Worm (Caenorhabditis elegans) whole organism, L2 larva: ENCODE data around the gene C49C3.15.
A peak's percentile ranks its signal among the peaks of the same experiment; 100 is the strongest.

Experiments used
- C34F6.9 ChIP-seq: fragments of 150-350 bp; optimal IDR thresholded peaks from 2 replicates; lab custom pipeline; 2014; ENCODE audit warnings: missing biosample characterization, missing genetic modification characterization
- F13H6.1 ChIP-seq: sonication (generic microtip); optimal IDR thresholded peaks from 2 replicates; lab custom pipeline; 2016; ENCODE audit warnings: missing genetic modification characterization, missing compliant biosample characterization
- ZK546.5 ChIP-seq: sonication (generic microtip); optimal IDR thresholded peaks from 2 replicates; lab custom pipeline; 2017; ENCODE audit warnings: missing biosample characterization, missing genetic modification characterization
- alr-1 ChIP-seq: fragments of 150-350 bp; optimal IDR thresholded peaks from 2 replicates; lab custom pipeline; 2014; ENCODE audit warnings: missing biosample characterization, missing genetic modification characterization
- aly-2 ChIP-seq: fragments of 150-350 bp; optimal IDR thresholded peaks from 2 replicates; lab custom pipeline; 2014; ENCODE audit warnings: missing biosample characterization, missing genetic modification characterization
- ama-1 ChIP-seq: fragments of 150-350 bp; optimal IDR thresholded peaks from 2 replicates; lab custom pipeline; 2018; ENCODE audit warnings: inconsistent platforms
- blmp-1 ChIP-seq: sonication (generic microtip); optimal IDR thresholded peaks from 2 replicates; lab custom pipeline; 2017; ENCODE audit warnings: missing genetic modification characterization, mild to moderate bottlenecking, missing compliant biosample characterization, antibody characterized with exemption, moderate library complexity; ENCODE audit not compliant: insufficient read depth
- ceh-16 ChIP-seq: fragments of 150-350 bp; optimal IDR thresholded peaks from 2 replicates; lab custom pipeline; 2014; ENCODE audit warnings: missing biosample characterization, missing genetic modification characterization
- crh-2 ChIP-seq: sonication (generic microtip); optimal IDR thresholded peaks from 2 replicates; lab custom pipeline; 2017; ENCODE audit warnings: missing biosample characterization, missing genetic modification characterization
- elt-1 ChIP-seq: fragments of 150-350 bp; optimal IDR thresholded peaks from 2 replicates; lab custom pipeline; 2014; ENCODE audit warnings: missing biosample characterization, missing genetic modification characterization
- fos-1 ChIP-seq: fragments of 150-350 bp; optimal IDR thresholded peaks from 2 replicates; lab custom pipeline; 2014; ENCODE audit warnings: missing biosample characterization, missing genetic modification characterization
- lin-11 ChIP-seq: fragments of 150-350 bp; sonication (generic microtip); optimal IDR thresholded peaks from 2 replicates; lab custom pipeline; 2014; ENCODE audit warnings: missing biosample characterization, missing genetic modification characterization, inconsistent platforms, mixed read lengths
- lin-13 ChIP-seq: fragments of 150-350 bp; optimal IDR thresholded peaks from 2 replicates; lab custom pipeline; 2014; ENCODE audit warnings: missing biosample characterization, missing genetic modification reagents, missing genetic modification characterization
- lin-39 ChIP-seq: fragments of 150-350 bp; optimal IDR thresholded peaks from 2 replicates; lab custom pipeline; 2014; ENCODE audit warnings: missing biosample characterization, missing genetic modification reagents, missing genetic modification characterization
- lsy-2 ChIP-seq, 2 experiments: fragments of 150-350 bp in 1 of 2; sonication (generic microtip) in 1 of 2; optimal IDR thresholded peaks; 2 replicates each; lab custom pipeline; 2014 to 2017; ENCODE audit warnings: missing biosample characterization in 2 of 2, missing genetic modification characterization in 2 of 2
- mdl-1 ChIP-seq, 2 experiments: fragments of 150-350 bp in 1 of 2; sonication (generic microtip) in 1 of 2; optimal IDR thresholded peaks; 2 replicates each; lab custom pipeline; 2017; ENCODE audit warnings: missing biosample characterization in 2 of 2, missing genetic modification characterization in 2 of 2
- nhr-10 ChIP-seq: sonication (generic microtip); optimal IDR thresholded peaks from 2 replicates; lab custom pipeline; 2017; ENCODE audit warnings: missing biosample characterization, missing genetic modification characterization
- nhr-12 ChIP-seq: fragments of 150-350 bp; optimal IDR thresholded peaks from 2 replicates; lab custom pipeline; 2014; ENCODE audit warnings: missing biosample characterization, missing genetic modification characterization
- nhr-129 ChIP-seq: fragments of 150-350 bp; optimal IDR thresholded peaks from 2 replicates; lab custom pipeline; 2014; ENCODE audit warnings: missing biosample characterization, missing genetic modification characterization
- nhr-23 ChIP-seq: fragments of 150-350 bp; optimal IDR thresholded peaks from 2 replicates; lab custom pipeline; 2014; ENCODE audit warnings: missing biosample characterization, missing genetic modification reagents, missing genetic modification characterization
- nhr-25 ChIP-seq: fragments of 150-350 bp; sonication (generic microtip); optimal IDR thresholded peaks from 3 replicates; lab custom pipeline; 2014; ENCODE audit warnings: missing biosample characterization, missing genetic modification characterization
- nhr-77 ChIP-seq: fragments of 150-350 bp; optimal IDR thresholded peaks from 2 replicates; lab custom pipeline; 2014; ENCODE audit warnings: missing biosample characterization, missing genetic modification characterization
- sem-4 ChIP-seq: fragments of 150-350 bp; optimal IDR thresholded peaks from 2 replicates; lab custom pipeline; 2014; ENCODE audit warnings: missing biosample characterization, missing genetic modification reagents, missing genetic modification characterization
- skn-1 ChIP-seq: sonication (generic microtip); optimal IDR thresholded peaks from 2 replicates; lab custom pipeline; 2017; ENCODE audit warnings: missing biosample characterization, missing genetic modification characterization
- sma-3 ChIP-seq: sonication (generic microtip); optimal IDR thresholded peaks from 2 replicates; lab custom pipeline; 2016; ENCODE audit warnings: missing genetic modification reagents, missing genetic modification characterization, missing compliant biosample characterization
- snpc-4 ChIP-seq: fragments of 150-350 bp; optimal IDR thresholded peaks from 2 replicates; lab custom pipeline; 2014; ENCODE audit warnings: missing biosample characterization, missing genetic modification characterization
- unc-39 ChIP-seq: fragments of 150-350 bp; optimal IDR thresholded peaks from 2 replicates; lab custom pipeline; 2014; ENCODE audit warnings: missing biosample characterization, missing genetic modification characterization
- unc-55 ChIP-seq: fragments of 150-350 bp; sonication (generic microtip); optimal IDR thresholded peaks from 3 replicates; lab custom pipeline; 2014; ENCODE audit warnings: missing biosample characterization, missing genetic modification reagents, missing genetic modification characterization
- unc-62 ChIP-seq: fragments of 150-350 bp; optimal IDR thresholded peaks from 2 replicates; lab custom pipeline; 2014; ENCODE audit warnings: missing biosample characterization, missing genetic modification reagents, missing genetic modification characterization
- zag-1 ChIP-seq: fragments of 150-350 bp; optimal IDR thresholded peaks from 2 replicates; lab custom pipeline; 2014; ENCODE audit warnings: missing biosample characterization, missing genetic modification characterization
- ztf-1 ChIP-seq: fragments of 200-800 bp; sonication (Bioruptor generic); conservative IDR thresholded peaks from 2 replicates; pipeline ENCODE4 v1.3.6; 2022; ENCODE audit warnings: missing genetic modification characterization, missing compliant biosample characterization
- ztf-11 ChIP-seq: sonication (generic microtip); optimal IDR thresholded peaks from 2 replicates; lab custom pipeline; 2017; ENCODE audit warnings: missing biosample characterization, missing genetic modification characterization
- ztf-4 ChIP-seq: fragments of 150-350 bp; optimal IDR thresholded peaks from 2 replicates; lab custom pipeline; 2014; ENCODE audit warnings: missing biosample characterization, missing genetic modification characterization

The C49C3.15 gene

DNA sequence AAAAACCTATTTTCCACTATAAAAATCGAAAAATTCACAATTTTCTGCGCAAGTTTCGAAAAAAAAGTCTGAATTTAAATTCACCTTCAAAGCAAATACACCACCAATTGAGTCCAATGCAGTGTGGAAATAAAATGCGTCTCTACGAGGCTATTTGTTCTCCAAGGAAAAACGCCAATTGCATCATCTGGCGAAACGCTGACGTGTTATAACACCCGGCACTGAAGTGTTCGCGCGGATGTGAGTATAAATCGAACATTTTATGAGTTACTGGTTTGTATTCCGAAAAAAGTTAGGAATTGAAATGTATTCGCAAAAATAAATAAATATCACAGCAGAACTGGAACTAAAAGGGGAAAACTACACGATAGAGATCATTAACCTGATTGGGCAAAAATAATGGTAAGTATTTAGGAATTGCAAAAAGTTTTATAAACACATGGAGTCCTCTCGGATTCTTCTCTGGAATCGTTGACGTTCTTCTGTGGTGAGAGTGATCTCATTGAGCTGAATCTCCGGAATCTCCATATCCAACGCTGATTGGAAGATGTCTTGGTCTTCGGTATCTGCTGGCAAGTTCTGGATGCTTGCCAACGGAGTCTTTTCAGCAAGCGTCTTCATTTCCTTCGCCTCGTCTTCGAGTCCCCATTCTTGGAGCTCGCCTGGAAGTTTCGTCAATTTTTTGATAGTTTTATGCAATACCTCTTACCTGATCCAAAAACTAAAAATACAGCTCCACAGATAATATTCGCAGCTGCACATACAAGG is 45.9 kb upstream of the C49C3.15 start, which contains the start of gene zipt-7.1:
Gene zipt-7.1, minus strand, starts transcription at position 232 of the 768 bp plus-strand sequence.
- no peak for TF ChIP-seq unc-62 (GFP tag; lab: Kevin White, UChicago)
- TF ChIP-seq nhr-129 (tag; lab: Kevin White, UChicago), result peak; percentile 55

DNA sequence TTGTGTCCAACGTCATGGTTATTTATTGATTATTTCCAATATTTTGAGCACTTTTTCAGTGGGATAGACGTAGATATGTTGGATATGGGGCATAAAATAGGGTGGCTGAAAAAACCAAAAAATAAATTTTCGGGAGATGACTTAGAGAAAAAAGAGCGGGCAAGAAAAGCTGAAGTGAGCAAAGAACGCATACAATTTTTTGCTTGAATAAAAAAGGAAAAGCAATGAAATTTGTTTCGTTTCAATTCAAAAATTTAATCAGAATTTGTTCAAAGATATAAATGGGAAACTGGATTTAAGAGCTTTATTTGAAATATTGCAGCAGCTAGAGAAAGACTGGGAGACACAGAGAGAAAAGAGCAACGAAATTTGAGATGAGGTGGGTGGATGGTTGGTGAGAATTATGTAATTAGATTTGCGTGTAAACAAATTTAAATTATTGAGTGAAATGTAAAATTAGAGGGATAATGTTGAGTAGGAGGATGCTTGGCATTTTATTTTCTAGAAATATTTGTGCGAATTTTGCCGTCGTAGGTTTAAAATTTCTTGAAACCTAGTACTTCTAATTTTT is 42.3 kb upstream of the C49C3.15 start, which contains the start of the genes T28F3.11 and slc-17.4:
Gene T28F3.11, minus strand, starts transcription at position 51 of the 571 bp plus-strand sequence.
Gene slc-17.4, minus strand, starts transcription at position 105 of the 571 bp plus-strand sequence.
- TF ChIP-seq ama-1 (lab: Kevin White, UChicago) (no peak), unc-55 (peak; percentile 4)
- TF ChIP-seq, all 48 proteins: peak for 1

DNA sequence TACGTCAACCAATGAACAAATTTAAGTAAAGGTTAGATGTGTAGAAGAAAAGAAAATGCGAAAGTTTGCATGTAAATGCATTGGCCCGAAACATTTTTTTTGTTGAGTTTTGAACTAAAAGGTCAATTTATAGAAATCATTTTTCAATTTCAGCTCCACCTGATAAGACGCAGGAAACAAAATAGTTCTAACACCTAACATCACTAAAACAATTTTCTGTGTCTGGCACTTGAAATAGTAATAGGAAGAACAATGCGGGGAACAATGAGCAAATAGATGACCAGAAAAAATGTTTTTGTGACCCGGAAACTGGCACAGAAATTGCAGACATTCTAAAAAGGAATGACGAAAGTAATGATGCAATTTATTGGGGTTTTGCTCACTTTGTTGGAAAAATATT is 41.7 kb upstream of the C49C3.15 start:
- TF ChIP-seq nhr-12 (tag; lab: Kevin White, UChicago) (no peak), fos-1 (tag; lab: Kevin White, UChicago) (peak; percentile 23), nhr-129 (tag; lab: Kevin White, UChicago) (peak; percentile 43)

DNA sequence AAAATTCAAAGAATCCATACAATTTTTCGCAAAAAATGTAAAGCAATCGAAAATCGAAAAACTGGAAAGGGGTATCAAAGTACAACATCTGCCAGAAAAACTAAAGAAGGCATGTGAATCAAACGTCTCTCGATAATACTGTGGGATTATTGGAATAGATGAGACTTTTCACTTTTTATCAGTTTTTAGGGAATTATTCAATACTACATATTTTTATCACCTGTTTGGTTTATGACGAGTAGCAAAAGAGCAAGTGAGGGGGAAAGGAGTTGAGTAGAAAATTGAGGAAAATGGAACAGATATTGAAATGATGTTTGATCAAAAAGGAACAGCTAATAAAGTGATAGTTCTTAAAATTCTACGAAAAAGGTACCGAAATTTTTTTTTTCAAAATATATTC is 41.0 kb upstream of the C49C3.15 start:
- no peak for TF ChIP-seq elt-1 (tag; lab: Kevin White, UChicago)
- peak; percentile 11 for TF ChIP-seq unc-55
- TF ChIP-seq, all 48 proteins: peak for 1

DNA sequence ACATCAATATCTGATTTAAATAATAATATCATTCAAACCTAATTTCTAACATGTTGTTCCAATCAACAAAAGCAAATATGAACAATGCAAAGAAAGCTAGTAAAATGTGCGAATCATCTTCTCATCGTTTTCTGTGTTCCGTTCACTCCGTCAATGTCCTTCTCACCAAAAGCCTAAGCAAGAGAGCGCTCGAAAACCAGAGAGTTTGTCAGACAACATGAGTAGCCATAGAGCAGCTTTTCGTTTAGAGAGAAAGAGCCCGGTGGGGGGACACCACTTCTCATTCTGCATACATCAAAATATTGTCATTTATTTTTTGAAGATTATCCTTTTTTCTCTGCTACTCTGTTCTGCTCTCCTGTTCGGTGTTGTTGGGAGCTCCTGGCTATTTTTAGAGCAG is 40.4 kb upstream of the C49C3.15 start:
- TF ChIP-seq ZK546.5 (no peak), C34F6.9 (tag; lab: Kevin White, UChicago) (peak; percentile 69), unc-55 (peak; percentile 72), nhr-23 (tag; lab: Kevin White, UChicago) (no peak), nhr-129 (tag; lab: Kevin White, UChicago) (peak; percentile 20)

DNA sequence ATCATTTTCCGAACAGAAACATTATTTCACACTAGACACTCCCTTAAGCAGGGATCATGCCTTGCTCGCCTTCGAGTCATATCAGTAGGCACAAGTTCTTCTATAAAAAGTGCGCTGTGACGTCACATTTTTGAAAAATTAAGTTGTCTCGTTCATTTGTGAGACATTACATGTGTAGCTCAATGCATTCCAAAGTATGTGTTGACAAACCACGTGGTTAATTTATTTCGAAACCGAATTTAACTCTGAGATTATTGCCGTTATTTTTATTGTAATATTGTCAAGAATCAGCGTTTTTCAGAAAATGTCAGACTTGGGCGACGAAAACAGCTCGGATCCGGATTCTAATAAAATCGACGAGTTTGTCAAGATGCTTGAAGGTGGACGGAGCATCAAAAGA is 39.5 kb upstream of the C49C3.15 start, which contains the start of gene T28F3.5:
Gene T28F3.5, plus strand, starts transcription at position 301 of the 400 bp plus-strand sequence.
- no peak for TF ChIP-seq aly-2 (tag; lab: Kevin White, UChicago)
- no peak for TF ChIP-seq sma-3 (GFP tag; lab: Kevin White, UChicago)
- no peak for TF ChIP-seq lin-11 (tag; lab: Kevin White, UChicago)
- no peak for TF ChIP-seq nhr-23 (tag; lab: Kevin White, UChicago)
- TF ChIP-seq blmp-1 (tag; lab: Kevin White, UChicago), result no peak
- TF ChIP-seq ceh-16 (tag; lab: Kevin White, UChicago), result no peak
- no peak for TF ChIP-seq crh-2 (tag; lab: Kevin White, UChicago)
- no peak for TF ChIP-seq snpc-4 (tag; lab: Kevin White, UChicago)
- no peak for TF ChIP-seq fos-1 (tag; lab: Kevin White, UChicago)
- no peak for TF ChIP-seq zag-1 (tag; lab: Kevin White, UChicago)
- TF ChIP-seq unc-39 (tag; lab: Kevin White, UChicago), result no peak
- no peak for TF ChIP-seq lsy-2 (tag; optimal IDR thresholded peaks at IDR 0.05; lab: Kevin White, UChicago)
- TF ChIP-seq nhr-129 (tag; lab: Kevin White, UChicago), result no peak
- TF ChIP-seq ztf-11 (tag; lab: Kevin White, UChicago), result no peak
- TF ChIP-seq alr-1 (tag; lab: Kevin White, UChicago), result no peak
- TF ChIP-seq nhr-77, result no peak
- TF ChIP-seq mdl-1 (tag; optimal IDR thresholded peaks at IDR 0.05; lab: Kevin White, UChicago), result no peak
- TF ChIP-seq F13H6.1 (tag; lab: Kevin White, UChicago), result no peak
- TF ChIP-seq, all 48 proteins: peak for 0

DNA sequence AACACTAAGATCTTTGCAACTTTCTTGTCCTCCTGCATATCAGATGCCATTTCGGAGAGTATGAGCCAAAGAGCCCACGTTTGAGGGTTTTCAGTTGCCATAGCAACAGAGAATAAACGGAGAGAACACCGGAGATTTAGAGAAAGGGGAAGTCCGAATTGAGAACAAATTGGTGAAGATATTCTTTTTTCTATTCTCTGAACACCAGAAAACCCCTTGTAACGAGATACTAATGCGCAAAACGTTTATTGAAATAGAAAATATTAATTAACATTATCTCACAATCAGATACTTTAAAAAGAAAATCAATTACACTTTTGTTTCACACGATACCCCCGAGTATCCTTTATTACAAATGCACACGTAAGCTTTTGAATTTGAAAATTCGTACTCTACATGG is 32.1 kb upstream of the C49C3.15 start, which contains the start of gene ifta-2:
Gene ifta-2, minus strand, starts transcription at position 101 of the 400 bp plus-strand sequence.
- TF ChIP-seq unc-55 (no peak), blmp-1 (tag; lab: Kevin White, UChicago) (no peak), skn-1 (tag; lab: Kevin White, UChicago) (no peak), sma-3 (GFP tag; lab: Kevin White, UChicago) (no peak), nhr-10 (tag; lab: Kevin White, UChicago) (no peak), lin-13 (GFP tag; lab: Kevin White, UChicago) (no peak), zag-1 (tag; lab: Kevin White, UChicago) (no peak), ceh-16 (tag; lab: Kevin White, UChicago) (no peak), lsy-2 (tag; optimal IDR thresholded peaks at IDR 0.05; lab: Kevin White, UChicago) (no peak), nhr-25 (tag; lab: Kevin White, UChicago) (no peak), elt-1 (tag; lab: Kevin White, UChicago) (no peak), ztf-1 (GFP tag; lab: Robert Waterston, UW) (no peak), aly-2 (tag; lab: Kevin White, UChicago) (no peak), ztf-4 (tag; lab: Kevin White, UChicago) (no peak), lin-39 (tag; lab: Kevin White, UChicago) (no peak), sem-4 (no peak), alr-1 (tag; lab: Kevin White, UChicago) (no peak), ZK546.5 (no peak), nhr-129 (tag; lab: Kevin White, UChicago) (no peak), unc-39 (tag; lab: Kevin White, UChicago) (no peak)
